Fruit fly (Drosophila melanogaster) whole organism, adult: ENCODE results near the gene EMC5.

Experiments used
- CG11617 ChIP-seq: fragments of 200-800 bp; sonication (Bioruptor generic); optimal IDR thresholded peaks from 2 replicates; lab custom pipeline; 2017; ENCODE audit warnings: mild to moderate bottlenecking, missing biosample characterization, missing genetic modification reagents, missing genetic modification characterization
- CG12768 ChIP-seq: fragments of 200-800 bp; sonication (Bioruptor generic); optimal IDR thresholded peaks from 2 replicates; lab custom pipeline; 2017; ENCODE audit warnings: missing biosample characterization, missing genetic modification characterization, mild to moderate bottlenecking, moderate library complexity, missing genetic modification reagents
- CG14711 ChIP-seq: fragments of 200-800 bp; sonication (Bioruptor generic); optimal IDR thresholded peaks from 2 replicates; lab custom pipeline; 2018; ENCODE audit warnings: missing biosample characterization, mild to moderate bottlenecking, missing genetic modification characterization, moderate library complexity
- CG1620 ChIP-seq: fragments of 200-800 bp; sonication (Bioruptor generic); optimal IDR thresholded peaks from 2 replicates; lab custom pipeline; 2016; ENCODE audit warnings: missing biosample characterization, missing genetic modification characterization
- CG33017 ChIP-seq: fragments of 200-800 bp; sonication (Bioruptor generic); optimal IDR thresholded peaks from 2 replicates; lab custom pipeline; 2018; ENCODE audit warnings: missing biosample characterization, mild to moderate bottlenecking, missing genetic modification characterization, moderate library complexity
- CG5204 ChIP-seq: fragments of 200-800 bp; sonication (Bioruptor generic); optimal IDR thresholded peaks from 2 replicates; lab custom pipeline; 2016; ENCODE audit warnings: missing biosample characterization, missing genetic modification characterization
- CG7045 ChIP-seq: fragments of 200-800 bp; sonication (Bioruptor generic); optimal IDR thresholded peaks from 2 replicates; lab custom pipeline; 2017; ENCODE audit warnings: missing biosample characterization, mild to moderate bottlenecking, missing genetic modification characterization
- CG7101 ChIP-seq: fragments of 200-800 bp; sonication (Bioruptor generic); optimal IDR thresholded peaks from 2 replicates; lab custom pipeline; 2018; ENCODE audit warnings: missing biosample characterization, mild to moderate bottlenecking, missing genetic modification characterization, moderate library complexity
- Clk ChIP-seq: fragments of 200-800 bp; sonication (Bioruptor generic); optimal IDR thresholded peaks from 2 replicates; lab custom pipeline; 2017; ENCODE audit warnings: missing biosample characterization, missing genetic modification characterization
- Crg-1 ChIP-seq: fragments of 200-800 bp; sonication (Bioruptor generic); optimal IDR thresholded peaks from 2 replicates; lab custom pipeline; 2016; ENCODE audit warnings: missing biosample characterization, missing genetic modification characterization
- Hr96 ChIP-seq: fragments of 200-800 bp; sonication (Bioruptor generic); optimal IDR thresholded peaks from 2 replicates; lab custom pipeline; 2016; ENCODE audit warnings: missing biosample characterization, missing genetic modification characterization
- Mnt ChIP-seq: fragments of 200-800 bp; sonication (Bioruptor generic); optimal IDR thresholded peaks from 2 replicates; lab custom pipeline; 2016; ENCODE audit warnings: missing biosample characterization, mild to moderate bottlenecking, missing genetic modification characterization
- bab1 ChIP-seq: fragments of 200-800 bp; sonication (Bioruptor generic); optimal IDR thresholded peaks from 3 replicates; lab custom pipeline; 2019; ENCODE audit warnings: missing biosample characterization, mild to moderate bottlenecking, missing genetic modification characterization, moderate library complexity
- cic ChIP-seq: fragments of 200-800 bp; sonication (Bioruptor generic); optimal IDR thresholded peaks from 2 replicates; lab custom pipeline; 2017; ENCODE audit warnings: missing biosample characterization, mild to moderate bottlenecking, missing genetic modification characterization, moderate library complexity
- cnc ChIP-seq, 2 experiments: fragments of >200 bp; optimal IDR thresholded peaks; 2 replicates each; lab custom pipeline; 2017
- kay ChIP-seq: fragments of 200-800 bp; sonication (Bioruptor generic); peaks from one replicate; lab custom pipeline; 2016; ENCODE audit warnings: missing biosample characterization, missing genetic modification characterization, borderline replicate concordance
- ovo ChIP-seq: fragments of 200-800 bp; sonication (Bioruptor generic); optimal IDR thresholded peaks from 2 replicates; lab custom pipeline; 2016; ENCODE audit warnings: missing biosample characterization, missing genetic modification characterization
- pad ChIP-seq: fragments of 200-800 bp; sonication (Bioruptor generic); optimal IDR thresholded peaks from 3 replicates; lab custom pipeline; 2017; ENCODE audit warnings: missing biosample characterization, missing genetic modification characterization, mild to moderate bottlenecking, moderate library complexity, missing genetic modification reagents
- tj ChIP-seq: fragments of 200-800 bp; sonication (Bioruptor generic); optimal IDR thresholded peaks from 3 replicates; lab custom pipeline; 2017; ENCODE audit warnings: missing biosample characterization, mild to moderate bottlenecking, missing genetic modification characterization, moderate library complexity
- toe ChIP-seq: fragments of 200-800 bp; sonication (Bioruptor generic); optimal IDR thresholded peaks from 2 replicates; lab custom pipeline; 2016; ENCODE audit warnings: missing biosample characterization, missing genetic modification characterization

EMC5 gene

dm6 chr2L:18945765-18946552 lies 41.5 kb upstream of the EMC5 start, which contains the start of gene CG46304:
Gene CG46304, plus strand, starts transcription at chr2L:18946305.
- TF ChIP-seq ovo (GFP tag; lab: Kevin White, UChicago) (no peak), Crg-1 (no peak), kay (GFP tag; lab: Kevin White, UChicago) (no peak), CG12768 (no peak), Clk (GFP tag; lab: Kevin White, UChicago) (no peak), pad (GFP tag; lab: Kevin White, UChicago) (no peak), CG11617 (GFP tag; lab: Kevin White, UChicago) (no peak), CG7101 (no peak), CG14711 (tag; lab: Kevin White, UChicago) (no peak), Hr96 (GFP tag; lab: Kevin White, UChicago) (no peak)

- TF ChIP-seq bab1 (GFP tag; lab: Kevin White, UChicago) = no peak
- no peak for TF ChIP-seq ovo (GFP tag; lab: Kevin White, UChicago)
- TF ChIP-seq cic = no peak
- TF ChIP-seq toe (GFP tag; lab: Kevin White, UChicago) = no peak
- no peak for TF ChIP-seq pad (GFP tag; lab: Kevin White, UChicago)
- no peak for TF ChIP-seq CG7045 (GFP tag; lab: Kevin White, UChicago)
- no peak for TF ChIP-seq CG12768
- TF ChIP-seq Hr96 (GFP tag; lab: Kevin White, UChicago) = no peak
- no peak for TF ChIP-seq tj (GFP tag; lab: Kevin White, UChicago)
- no peak for TF ChIP-seq CG7101
- no peak for TF ChIP-seq CG5204 (GFP tag; lab: Kevin White, UChicago)
- no peak for TF ChIP-seq kay (GFP tag; lab: Kevin White, UChicago)
- TF ChIP-seq Clk (GFP tag; lab: Kevin White, UChicago) = no peak
- no peak for TF ChIP-seq cnc (optimal IDR thresholded peaks at IDR 0.05; lab: Kevin White, UChicago)
- TF ChIP-seq CG1620 (GFP tag; lab: Kevin White, UChicago) = no peak
- no peak for TF ChIP-seq Crg-1
Measured at dm6 chr2L:18946636-18947514, 40.6 kb upstream of the EMC5 start.

DNA sequence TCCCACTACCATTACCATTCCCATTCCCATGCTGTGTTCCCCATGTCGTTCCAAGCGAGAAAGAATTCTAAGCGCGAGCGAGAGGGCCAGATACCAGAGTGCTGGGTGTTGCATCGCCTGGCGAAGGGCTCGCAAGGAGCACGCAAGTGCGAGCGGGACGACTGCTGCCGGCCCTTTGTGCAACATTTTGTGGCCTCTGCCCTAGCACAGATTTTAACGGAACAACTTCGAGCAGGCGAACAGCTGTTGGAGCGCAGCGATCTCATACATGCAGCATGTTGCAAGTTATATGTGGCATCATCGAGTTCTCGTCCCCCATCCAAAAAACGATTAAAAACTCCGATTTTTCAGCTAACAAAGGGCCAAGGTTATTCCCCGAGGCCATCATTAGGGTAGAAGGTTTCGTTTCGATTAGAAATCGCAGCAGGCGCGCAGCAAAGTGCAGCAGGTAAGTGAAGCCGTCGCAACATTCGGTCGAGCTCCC lies 40.0 kb upstream of the EMC5 start:
- TF ChIP-seq bab1 (GFP tag; lab: Kevin White, UChicago) (no peak), pad (GFP tag; lab: Kevin White, UChicago) (peak; percentile 31)

DNA sequence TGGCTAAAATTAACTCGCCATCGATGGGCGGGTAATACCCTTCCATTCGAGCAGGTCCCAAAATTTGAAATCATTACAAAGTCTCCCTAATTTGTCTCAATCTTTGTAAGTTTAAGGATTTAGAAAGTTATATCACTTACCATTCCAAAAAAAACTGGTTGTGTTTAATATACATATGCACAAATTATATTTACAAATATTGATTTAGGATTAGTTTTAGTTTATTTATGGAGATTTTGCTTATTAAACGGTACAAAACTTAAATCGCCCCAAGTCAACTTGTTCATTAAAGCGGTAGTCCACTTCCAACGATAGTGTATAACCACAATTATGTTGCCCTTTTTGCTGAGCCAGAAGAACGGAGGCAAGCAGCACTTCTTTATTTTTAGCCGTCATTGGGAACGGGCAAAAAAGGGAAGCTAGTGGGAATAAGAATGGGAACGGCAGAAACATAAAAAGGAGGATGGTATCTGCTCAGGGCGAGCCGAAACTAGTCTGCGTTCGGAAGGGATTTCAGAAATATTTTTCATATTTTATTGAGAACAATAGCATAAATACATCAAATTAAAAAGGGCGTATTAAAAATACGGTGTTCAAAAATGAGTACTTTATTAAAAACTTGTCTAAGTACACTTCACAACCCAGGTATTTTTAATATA lies 39.3 kb upstream of the EMC5 start:
- TF ChIP-seq CG7101 = peak; percentile 0
- TF ChIP-seq CG1620 (GFP tag; lab: Kevin White, UChicago) = no peak
- TF ChIP-seq CG14711 (tag; lab: Kevin White, UChicago) = no peak
- peak; percentile 19 for TF ChIP-seq tj (GFP tag; lab: Kevin White, UChicago)
- no peak for TF ChIP-seq CG5204 (GFP tag; lab: Kevin White, UChicago)
- no peak for TF ChIP-seq kay (GFP tag; lab: Kevin White, UChicago)
- no peak for TF ChIP-seq Hr96 (GFP tag; lab: Kevin White, UChicago)

DNA sequence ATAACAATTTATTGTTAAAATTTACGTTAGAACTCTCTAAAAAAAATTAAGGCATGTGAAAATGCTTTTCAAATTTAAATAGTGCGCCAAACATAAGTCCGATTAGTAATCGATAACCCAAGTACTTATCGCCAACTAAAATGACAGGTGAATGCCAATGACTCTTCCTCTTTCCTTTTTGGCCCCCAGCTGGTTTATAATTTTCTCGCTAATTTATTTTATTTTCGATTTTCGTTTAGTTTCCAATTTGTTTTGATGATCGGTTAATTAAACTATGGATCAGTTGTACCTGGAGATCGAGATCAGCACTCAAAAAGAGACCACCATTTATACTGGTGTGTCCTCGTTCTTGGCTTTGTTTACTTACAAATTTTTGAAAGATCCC lies 38.8 kb upstream of the EMC5 start, which contains the start of gene CG10428:
CG10428 (plus strand) TSS at position 161 of the 385 bp plus-strand sequence.
- TF ChIP-seq CG12768 (no peak), CG11617 (GFP tag; lab: Kevin White, UChicago) (no peak), bab1 (GFP tag; lab: Kevin White, UChicago) (peak; percentile 8), CG14711 (tag; lab: Kevin White, UChicago) (no peak), Mnt (GFP tag; lab: Kevin White, UChicago) (no peak), Clk (GFP tag; lab: Kevin White, UChicago) (no peak)

DNA sequence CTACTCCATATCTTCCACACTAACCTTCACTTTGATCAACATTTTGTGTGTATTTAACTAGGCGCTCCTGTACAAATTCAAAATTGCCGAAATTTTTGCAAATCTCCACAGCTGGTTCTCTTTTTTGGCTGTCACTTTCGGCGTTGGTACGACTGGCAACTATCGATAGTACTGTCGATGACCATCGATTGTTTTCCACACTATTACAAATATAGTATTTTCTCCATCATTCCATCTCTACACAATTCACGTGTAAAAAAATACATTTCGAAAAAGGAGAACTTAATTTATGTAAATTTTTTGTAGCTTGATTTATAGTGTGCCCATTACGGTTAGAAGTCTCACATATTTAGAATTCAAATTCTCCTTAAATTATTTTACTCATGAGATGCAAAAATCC lies 35.8 kb upstream of the EMC5 start, which contains the start of gene Nedd8:
Nedd8 (minus strand) TSS at position 164 of the 400 bp plus-strand sequence.
- TF ChIP-seq CG33017 (tag; lab: Kevin White, UChicago) = no peak
- peak; percentile 70 for TF ChIP-seq bab1 (GFP tag; lab: Kevin White, UChicago)
